Worm (Caenorhabditis elegans) whole organism, early embryonic: Measurements from ENCODE around the gene col-135.

ENCODE experiments used
- F13C5.2 ChIP-seq: sonication (generic microtip); optimal IDR thresholded peaks from 2 replicates; lab custom pipeline; 2017; ENCODE audit warnings: mild to moderate bottlenecking, missing genetic modification characterization, inconsistent platforms, missing compliant biosample characterization
- aly-1 ChIP-seq: sonication (generic microtip); optimal IDR thresholded peaks from 2 replicates; lab custom pipeline; 2016; ENCODE audit warnings: missing genetic modification characterization, missing compliant biosample characterization
- ama-1 ChIP-seq: fragments of 150-350 bp; optimal IDR thresholded peaks from 2 replicates; lab custom pipeline; 2014
- ceh-36 ChIP-seq: sonication (generic microtip); optimal IDR thresholded peaks from 2 replicates; lab custom pipeline; 2016; ENCODE audit warnings: missing genetic modification characterization, inconsistent platforms, missing compliant biosample characterization
- ets-7 ChIP-seq: sonication (generic microtip); optimal IDR thresholded peaks from 2 replicates; lab custom pipeline; 2016; ENCODE audit warnings: missing genotype, missing genetic modification characterization, missing compliant biosample characterization
- flt-1 ChIP-seq: fragments of 200-800 bp; sonication (Bioruptor generic); IDR thresholded peaks from 2 replicates; pipeline ENCODE4 v1.3.6; 2022; ENCODE audit warnings: missing genetic modification characterization, missing compliant biosample characterization
- hmg-4 ChIP-seq: fragments of 200-800 bp; sonication (Bioruptor generic); optimal IDR thresholded peaks from 2 replicates; lab custom pipeline; 2018; ENCODE audit warnings: mild to moderate bottlenecking, missing genetic modification characterization, missing compliant biosample characterization
- hnd-1 ChIP-seq: sonication (generic microtip); optimal IDR thresholded peaks from 2 replicates; lab custom pipeline; 2016; ENCODE audit warnings: missing genetic modification characterization, missing compliant biosample characterization
- sea-1 ChIP-seq: fragments of 200-800 bp; sonication (Bioruptor generic); conservative IDR thresholded peaks from 2 replicates; pipeline ENCODE4 v1.3.6; 2022; ENCODE audit warnings: missing genetic modification characterization, missing compliant biosample characterization
- tbx-37 ChIP-seq: fragments of 200-800 bp; sonication (Bioruptor generic); conservative IDR thresholded peaks from 2 replicates; pipeline ENCODE4 v1.3.6; 2022; ENCODE audit warnings: missing genetic modification reagents, missing genetic modification characterization, missing compliant biosample characterization

ce11 chrIV:15126021-15126420 is 5.6 kb downstream of the col-135 start, which contains the start of gene clec-190:
- TF ChIP-seq tbx-37 (GFP tag; lab: Robert Waterston, UW) (no peak), aly-1 (tag; lab: Kevin White, UChicago) (no peak), ceh-36 (tag; lab: Kevin White, UChicago) (no peak), sea-1 (no peak), ama-1 (lab: Kevin White, UChicago) (no peak), flt-1 (no peak), hmg-4 (GFP tag; lab: Kevin White, UChicago) (no peak), hnd-1 (tag; lab: Kevin White, UChicago) (no peak), F13C5.2 (no peak), ets-7 (tag; lab: Kevin White, UChicago) (no peak)
